Worm (Caenorhabditis elegans): ENCODE results near the gene trr-1.

DNA sequence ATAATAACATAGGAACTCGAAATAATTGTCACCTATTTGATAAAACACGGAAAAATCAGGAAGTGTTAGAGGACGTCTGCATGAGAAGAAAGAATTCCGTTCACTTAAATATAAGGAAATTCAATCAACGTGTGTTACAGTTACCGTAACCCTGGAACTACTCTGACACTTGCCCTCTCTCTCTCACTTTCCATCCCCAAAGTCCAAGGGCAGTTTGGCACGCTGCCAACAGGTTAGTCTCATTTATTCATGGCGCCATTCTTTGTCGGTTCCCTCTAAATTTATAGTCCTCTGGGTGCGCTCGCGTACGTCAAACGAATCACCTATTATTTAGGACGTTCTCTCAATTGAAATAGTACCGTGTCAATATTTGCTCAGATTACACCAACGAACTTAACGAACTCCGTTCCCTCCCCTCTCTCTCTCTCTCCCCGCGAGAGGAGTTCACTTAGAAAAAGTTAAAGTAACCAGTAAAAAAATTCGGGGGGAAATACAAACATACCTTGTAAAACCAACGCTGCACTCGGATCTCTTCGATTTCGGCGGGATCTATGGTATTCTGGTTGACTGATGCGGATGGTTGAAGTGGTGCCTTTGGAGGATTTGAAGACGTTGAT, 55.0 kb downstream of the trr-1 start:
- TF ChIP-seq ceh-13 (GFP tag; optimal IDR thresholded peaks at IDR 0.05) (no peak), pes-1 (GFP tag; IDR thresholded peaks at IDR 0.05) (no peak), flt-1 (GFP tag; IDR thresholded peaks at IDR 0.05) (no peak), tbx-37 (GFP tag; conservative IDR thresholded peaks at IDR 0.05) (no peak), hnd-1 (tag; optimal IDR thresholded peaks at IDR 0.05) (no peak), aly-1 (tag; optimal IDR thresholded peaks at IDR 0.05) (no peak), ama-1 (optimal IDR thresholded peaks at IDR 0.05) (no peak), tbx-11 (GFP tag; IDR thresholded peaks at IDR 0.05) (no peak), ets-7 (tag; optimal IDR thresholded peaks at IDR 0.05) (no peak), hmg-4 (GFP tag; optimal IDR thresholded peaks at IDR 0.05) (no peak), ceh-36 (tag; optimal IDR thresholded peaks at IDR 0.05) (no peak), tra-4 (tag; optimal IDR thresholded peaks at IDR 0.05) (no peak)

Data from whole organism, early embryonic.